Fruit fly (Drosophila melanogaster): ENCODE measurements around the gene CG9132.

DNA sequence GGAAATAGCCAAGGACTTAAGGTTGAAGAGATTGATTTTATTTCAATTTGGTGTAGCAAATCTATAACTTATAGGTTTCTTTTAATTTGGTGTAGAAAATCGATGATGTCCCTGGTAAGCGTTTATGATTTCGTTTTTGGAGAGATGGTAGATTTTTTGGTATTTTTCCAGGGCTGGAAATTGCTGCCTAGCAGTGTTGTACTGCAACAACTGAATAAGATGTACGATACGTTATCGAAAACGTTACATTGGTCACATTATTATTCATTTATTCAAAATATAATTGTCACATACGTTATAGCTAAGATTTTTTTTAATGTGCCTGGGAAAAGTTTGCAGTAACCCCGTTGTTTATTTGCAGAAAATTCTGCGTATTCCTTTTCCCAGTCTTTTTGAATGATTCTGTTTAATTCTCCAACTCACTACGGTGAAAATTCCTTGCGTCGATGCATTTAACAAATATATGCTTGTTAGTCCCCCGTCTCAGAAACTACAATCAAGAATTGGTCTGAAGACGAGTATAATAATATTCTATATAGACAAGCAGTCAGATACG, 13.6 kb downstream of the CG9132 start, which contains the start of the genes CG9609 and Sap30:
- no peak for TF ChIP-seq HLH106 (tag; optimal IDR thresholded peaks at IDR 0.05)
- TF ChIP-seq Hnf4 (GFP tag; optimal IDR thresholded peaks at IDR 0.05): peak; percentile 24
- no peak for TF ChIP-seq Dfd (GFP tag; optimal IDR thresholded peaks at IDR 0.05)
